Worm (Caenorhabditis elegans) whole organism, young adult: Measurements from ENCODE around the gene fbxc-25.

Source experiments
- B0261.1 ChIP-seq: sonication (generic microtip); optimal IDR thresholded peaks from 2 replicates; lab custom pipeline; 2016; ENCODE audit warnings: mild to moderate bottlenecking, missing genetic modification characterization, moderate library complexity, missing compliant biosample characterization
- F37B4.10 ChIP-seq: fragments of 200-800 bp; sonication (Bioruptor generic); IDR thresholded peaks from 2 replicates; pipeline ENCODE4 v1.3.6; 2022; ENCODE audit warnings: missing genetic modification characterization, missing compliant biosample characterization
- F49E8.2 ChIP-seq: sonication (generic microtip); optimal IDR thresholded peaks from 3 replicates; lab custom pipeline; 2017; ENCODE audit warnings: missing genetic modification characterization, mild to moderate bottlenecking, missing compliant biosample characterization, antibody characterized with exemption, moderate library complexity; ENCODE audit not compliant: insufficient read depth
- F55B11.4 ChIP-seq: sonication (generic microtip); optimal IDR thresholded peaks from 2 replicates; lab custom pipeline; 2016; ENCODE audit warnings: missing compliant biosample characterization, missing genetic modification characterization, borderline replicate concordance; ENCODE audit not compliant: insufficient read depth
- Y53F4B.3 ChIP-seq: fragments of 200-800 bp; sonication (Bioruptor generic); IDR thresholded peaks from 2 replicates; pipeline ENCODE4 v1.3.6; 2022; ENCODE audit warnings: missing genetic modification reagents, missing genetic modification characterization, missing compliant biosample characterization
- athp-1 ChIP-seq: sonication (generic microtip); optimal IDR thresholded peaks from 2 replicates; lab custom pipeline; 2017; ENCODE audit warnings: mild to moderate bottlenecking, missing genetic modification characterization, missing compliant biosample characterization
- gei-17 ChIP-seq: fragments of 200-800 bp; sonication (Bioruptor generic); optimal IDR thresholded peaks from 2 replicates; lab custom pipeline; 2018; ENCODE audit warnings: mild to moderate bottlenecking, missing genetic modification characterization, missing compliant biosample characterization
- let-526 ChIP-seq: fragments of 200-800 bp; sonication (Bioruptor generic); IDR thresholded peaks from 2 replicates; pipeline ENCODE4 v1.3.6; 2022; ENCODE audit warnings: missing genetic modification reagents, missing genetic modification characterization, missing compliant biosample characterization
- lir-1 ChIP-seq: fragments of 200-800 bp; sonication (Bioruptor generic); conservative IDR thresholded peaks from 2 replicates; pipeline ENCODE4 v1.3.6; 2022; ENCODE audit warnings: missing genetic modification reagents, missing genetic modification characterization, missing compliant biosample characterization
- lsl-1 ChIP-seq: fragments of 200-800 bp; sonication (Bioruptor generic); optimal IDR thresholded peaks from 2 replicates; lab custom pipeline; 2018; ENCODE audit warnings: mild to moderate bottlenecking, missing genetic modification characterization, moderate library complexity, missing compliant biosample characterization
- mel-28 ChIP-seq: sonication (generic microtip); optimal IDR thresholded peaks from 2 replicates; lab custom pipeline; 2016; ENCODE audit warnings: borderline replicate concordance, mild to moderate bottlenecking, missing genetic modification characterization, missing compliant biosample characterization
- snpc-4 ChIP-seq, 5 experiments: fragments of 150-350 bp in 1 of 5; sonication (generic microtip) in 4 of 5; optimal IDR thresholded peaks; 2 replicates each; lab custom pipeline; 2014 to 2018; ENCODE audit warnings: missing genetic modification characterization in 5 of 5, missing biosample characterization in 3 of 5, antibody characterized with exemption in 2 of 5, mild to moderate bottlenecking in 2 of 5, missing compliant biosample characterization in 2 of 5, missing genotype in 2 of 5, moderate library complexity in 2 of 5, missing genetic modification reagents in 1 of 5
- zfh-2 ChIP-seq: fragments of 200-800 bp; sonication (Bioruptor generic); conservative IDR thresholded peaks from 2 replicates; pipeline ENCODE4 v1.3.6; 2022; ENCODE audit warnings: missing genetic modification reagents, missing genetic modification characterization, missing compliant biosample characterization

ce11 chrII:2312747-2313146 lies 16.7 kb upstream of the fbxc-25 start, which contains the start of the genes trim-21 and B0281.1:
- TF ChIP-seq mel-28 (tag; lab: Kevin White, UChicago): no peak
- no peak for TF ChIP-seq F37B4.10 (GFP tag; lab: Robert Waterston, UW)
- TF ChIP-seq snpc-4 (GFP tag; optimal IDR thresholded peaks at IDR 0.05; lab: Kevin White, UChicago): no peak
- TF ChIP-seq snpc-4 (tag; optimal IDR thresholded peaks at IDR 0.05; lab: Kevin White, UChicago): no peak
- TF ChIP-seq gei-17: no peak
- TF ChIP-seq Y53F4B.3 (GFP tag; lab: Robert Waterston, UW): no peak
- no peak for TF ChIP-seq zfh-2 (GFP tag; lab: Robert Waterston, UW)
- no peak for TF ChIP-seq lsl-1 (GFP tag; lab: Kevin White, UChicago)
- no peak for TF ChIP-seq F55B11.4
- TF ChIP-seq let-526 (GFP tag; lab: Robert Waterston, UW): no peak
- TF ChIP-seq lir-1 (GFP tag; lab: Robert Waterston, UW): no peak
- no peak for TF ChIP-seq B0261.1
- TF ChIP-seq F49E8.2 (tag; lab: Kevin White, UChicago): no peak
- TF ChIP-seq athp-1 (tag; lab: Kevin White, UChicago): no peak
